Worm (Caenorhabditis elegans): ENCODE measurements around the gene F38A1.8.
"Not testable (repeated sequence)": the region's sequence is repeated elsewhere in the genome, so short reads cannot be mapped to it uniquely, and the experiment has no call there.

DNA sequence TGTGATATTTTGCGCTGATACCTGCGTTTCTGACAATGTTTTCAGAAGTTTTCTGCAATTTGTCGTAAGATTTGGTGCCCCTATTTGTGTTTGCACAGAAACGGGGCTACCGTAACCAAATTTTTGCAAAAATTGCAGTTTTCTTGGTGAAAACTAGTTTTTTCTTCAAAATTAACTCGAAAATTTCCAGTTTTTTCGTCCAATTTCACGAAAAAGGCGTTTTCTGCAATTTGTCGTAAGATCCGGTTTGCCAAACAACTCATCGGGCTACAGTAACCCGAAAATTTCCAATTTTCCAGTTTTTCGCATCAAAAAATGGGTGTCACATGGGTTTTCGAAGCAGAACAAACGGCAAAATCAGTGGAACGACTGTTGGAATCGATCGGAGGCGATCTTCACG lies 52.1 kb downstream of the F38A1.8 start, which contains the start of gene mdt-20:
- TF ChIP-seq Y116A8C.19 (tag; optimal IDR thresholded peaks at IDR 0.05; ENCODE audit: borderline replicate concordance); nhr-77 (tag; optimal IDR thresholded peaks at IDR 0.05); fos-1 (tag; optimal IDR thresholded peaks at IDR 0.05); irx-1 (tag; optimal IDR thresholded peaks at IDR 0.05); nhr-12 (tag; optimal IDR thresholded peaks at IDR 0.05): not testable (repeated sequence)
